Worm (Caenorhabditis elegans): ENCODE measurements around the gene sdz-33.

sdz-33 gene

DNA sequence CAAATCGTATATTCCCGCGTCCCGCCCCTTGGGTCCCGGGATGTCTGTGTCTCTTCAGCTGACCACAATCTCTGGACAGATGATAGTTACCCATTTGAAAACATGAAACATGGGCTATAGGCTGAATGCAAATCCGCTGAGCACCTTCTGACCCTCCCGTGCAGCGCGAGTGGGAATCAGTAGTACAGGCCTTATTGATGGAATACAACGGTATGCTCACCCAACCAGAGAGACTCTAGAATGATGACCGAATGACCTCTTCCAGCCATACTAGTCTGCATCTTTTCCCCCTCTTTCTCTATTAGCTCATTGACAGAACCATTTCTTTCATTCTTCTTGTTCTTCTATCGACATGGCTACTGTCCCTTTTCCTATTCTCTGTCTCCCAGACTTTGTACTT, at the start of gene sdz-33:
Gene sdz-33 (plus strand): TSS at position 301 of the 400 bp plus-strand sequence.
- TF ChIP-seq mxl-2 (GFP tag; conservative IDR thresholded peaks at IDR 0.05) = no peak
- TF ChIP-seq spr-1 (tag; optimal IDR thresholded peaks at IDR 0.05) = no peak

- TF ChIP-seq ceh-82 (tag; optimal IDR thresholded peaks at IDR 0.05) (no peak), ces-1 (GFP tag; optimal IDR thresholded peaks at IDR 0.05) (no peak), snpc-1.2 (GFP tag; IDR thresholded peaks at IDR 0.05) (no peak), mes-2 (tag; optimal IDR thresholded peaks at IDR 0.05; ENCODE audit: poor library complexity, severe bottlenecking) (no peak), lsy-2 (tag; optimal IDR thresholded peaks at IDR 0.05) (no peak), zfp-3 (GFP tag; conservative IDR thresholded peaks at IDR 0.05) (no peak), ceh-20 (GFP tag; IDR thresholded peaks at IDR 0.05) (no peak), Y48G9A.11 (GFP tag; IDR thresholded peaks at IDR 0.05) (no peak), ctbp-1 (GFP tag; IDR thresholded peaks at IDR 0.05) (no peak), mdt-29 (GFP tag; IDR thresholded peaks at IDR 0.05) (no peak), Y75B8A.6 (GFP tag; IDR thresholded peaks at IDR 0.05) (no peak)
Observed at ce11 chrIII:11861123-11861522, 46.2 kb upstream of the sdz-33 start.

DNA sequence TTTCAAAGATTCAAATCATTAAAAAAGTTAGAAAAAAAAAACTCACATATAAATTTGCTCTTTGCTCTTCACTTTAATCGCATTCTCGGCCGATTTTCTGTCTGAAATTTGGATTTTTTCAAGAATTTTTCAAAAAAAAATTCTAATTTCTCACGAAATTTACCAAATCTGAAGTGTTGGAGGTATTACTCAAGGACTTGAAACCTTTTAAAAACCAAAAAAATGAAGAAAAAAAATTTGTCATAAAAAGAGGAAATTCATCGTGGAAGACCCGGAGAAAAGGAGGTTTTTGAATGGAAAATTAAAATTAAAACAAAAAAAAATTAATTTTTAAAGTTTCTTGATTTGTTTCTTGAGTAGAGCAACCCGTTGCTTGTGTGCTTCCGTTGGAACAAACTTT, 45.1 kb upstream of the sdz-33 start, which contains the start of gene Y56A3A.2:
Gene Y56A3A.2 (minus strand): TSS at position 101 of the 400 bp plus-strand sequence.
- TF ChIP-seq fos-1 (tag; optimal IDR thresholded peaks at IDR 0.05) = no peak
- no peak for TF ChIP-seq gei-8 (GFP tag; optimal IDR thresholded peaks at IDR 0.05)
- no peak for TF ChIP-seq nhr-76 (tag; optimal IDR thresholded peaks at IDR 0.05)
- TF ChIP-seq spr-3 (GFP tag; optimal IDR thresholded peaks at IDR 0.05) = no peak
- TF ChIP-seq nhr-11 (tag; optimal IDR thresholded peaks at IDR 0.05) = no peak
- no peak for TF ChIP-seq zip-2 (tag; optimal IDR thresholded peaks at IDR 0.05)
- TF ChIP-seq vab-7 (GFP tag; IDR thresholded peaks at IDR 0.05) = no peak
- no peak for TF ChIP-seq spr-1 (tag; optimal IDR thresholded peaks at IDR 0.05)
- no peak for TF ChIP-seq fkh-10 (GFP tag; optimal IDR thresholded peaks at IDR 0.05)
- no peak for TF ChIP-seq unc-62 (GFP tag; optimal IDR thresholded peaks at IDR 0.05 in 1 of 2)
- TF ChIP-seq unc-62 (tag; optimal IDR thresholded peaks at IDR 0.05) = no peak
- TF ChIP-seq sdz-12 (GFP tag; optimal IDR thresholded peaks at IDR 0.05) = no peak
- no peak for TF ChIP-seq hif-1 (tag; optimal IDR thresholded peaks at IDR 0.05)
- no peak for TF ChIP-seq php-3 (GFP tag; IDR thresholded peaks at IDR 0.05)
- no peak for TF ChIP-seq madf-9 (GFP tag; conservative IDR thresholded peaks at IDR 0.05)
- TF ChIP-seq zfp-3 (GFP tag; conservative IDR thresholded peaks at IDR 0.05) = no peak
- TF ChIP-seq aly-2 (tag; optimal IDR thresholded peaks at IDR 0.05) = no peak
- no peak for TF ChIP-seq F37D6.2 (tag; optimal IDR thresholded peaks at IDR 0.05)
- no peak for TF ChIP-seq saeg-2 (GFP tag; IDR thresholded peaks at IDR 0.05)

DNA sequence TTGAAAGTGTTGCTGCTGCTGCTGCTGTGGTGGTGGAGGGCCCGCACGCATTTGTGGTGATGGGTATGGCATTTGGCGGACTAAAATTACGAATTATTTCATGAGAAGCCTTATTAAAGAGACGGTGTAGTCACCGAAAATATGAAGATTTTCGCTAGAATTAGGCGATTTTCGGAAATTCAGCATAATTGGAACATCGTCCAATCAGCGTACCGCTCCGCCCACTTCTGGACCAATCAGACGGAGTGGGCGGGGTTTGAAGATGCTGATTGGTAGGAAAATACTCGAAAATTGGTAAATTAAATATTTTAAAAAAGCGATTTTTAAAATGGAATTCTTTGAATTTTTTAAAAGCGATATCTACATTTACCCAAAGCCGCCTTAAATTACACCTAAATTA, 41.1 kb upstream of the sdz-33 start:
- TF ChIP-seq mdt-29 (GFP tag; IDR thresholded peaks at IDR 0.05) (no peak), lin-13 (GFP tag; optimal IDR thresholded peaks at IDR 0.05) (no peak), D1046.2 (GFP tag; IDR thresholded peaks at IDR 0.05) (no peak), dmd-6 (GFP tag; IDR thresholded peaks at IDR 0.05) (no peak), ZK337.2 (GFP tag; IDR thresholded peaks at IDR 0.05) (no peak), hlh-11 (tag; optimal IDR thresholded peaks at IDR 0.05) (no peak)

Measured in whole organism, L4 larva.